Fruit fly (Drosophila melanogaster): ENCODE data around the gene Chc.

Gene Chc

dm6 chrX:15866799-15867412 lies 31.6 kb upstream of the Chc start:
- TF ChIP-seq B-H2 (GFP tag; optimal IDR thresholded peaks at IDR 0.05) (no peak), Atf6 (GFP tag; IDR thresholded peaks at IDR 0.05) (no peak), sim (GFP tag; IDR thresholded peaks at IDR 0.05) (no peak), CG7357 (GFP tag; IDR thresholded peaks at IDR 0.05) (no peak), gcm2 (GFP tag; optimal IDR thresholded peaks at IDR 0.05) (no peak), CG12104 (GFP tag; optimal IDR thresholded peaks at IDR 0.05) (no peak), corto (GFP tag; optimal IDR thresholded peaks at IDR 0.05) (no peak), ERR (GFP tag; optimal IDR thresholded peaks at IDR 0.05) (no peak), Dll (GFP tag; IDR thresholded peaks at IDR 0.05; ENCODE audit: partially characterized antibody) (peak; percentile 47; the same call in 2 of the 4 replicates), CG10267 (tag; optimal IDR thresholded peaks at IDR 0.05) (peak; percentile 8), Scr (GFP tag; IDR thresholded peaks at IDR 0.05; ENCODE audit: partially characterized antibody) (peak; percentile 50), CG6175 (GFP tag; IDR thresholded peaks at IDR 0.05) (no peak), CG3726 (GFP tag; IDR thresholded peaks at IDR 0.05) (no peak), CG15011 (GFP tag; optimal IDR thresholded peaks at IDR 0.05) (no peak), CG4328 (GFP tag; optimal IDR thresholded peaks at IDR 0.05) (no peak), CG18764 (GFP tag; optimal IDR thresholded peaks at IDR 0.05) (no peak), Aef1 (GFP tag; IDR thresholded peaks at IDR 0.05) (no peak), unc-4 (GFP tag; IDR thresholded peaks at IDR 0.05; ENCODE audit: partially characterized antibody) (0 out of 2 replicates have a peak, but pooled peaks have one; percentile 41), pros (GFP tag; optimal IDR thresholded peaks at IDR 0.05) (no peak), eyg (GFP tag; optimal IDR thresholded peaks at IDR 0.05) (no peak), amos (GFP tag; IDR thresholded peaks at IDR 0.05; ENCODE audit: partially characterized antibody) (no peak; the same call in 1 of the 2 replicates), Xbp1 (GFP tag; optimal IDR thresholded peaks at IDR 0.05) (no peak), CG11093 (GFP tag; IDR thresholded peaks at IDR 0.05) (no peak), CG16813 (GFP tag; IDR thresholded peaks at IDR 0.05; ENCODE audit: partially characterized antibody) (no peak), Camta (GFP tag; optimal IDR thresholded peaks at IDR 0.05) (no peak), wdn (GFP tag; IDR thresholded peaks at IDR 0.05) (no peak), Xrp1 (GFP tag; IDR thresholded peaks at IDR 0.05) (no peak), wek (GFP tag; optimal IDR thresholded peaks at IDR 0.05) (no peak), HmgD (GFP tag; optimal IDR thresholded peaks at IDR 0.05) (no peak), CG13775 (GFP tag; optimal IDR thresholded peaks at IDR 0.05) (no peak), HLHmδ (GFP tag; optimal IDR thresholded peaks at IDR 0.05) (no peak), CG2875 (GFP tag; optimal IDR thresholded peaks at IDR 0.05) (no peak), onecut (GFP tag; IDR thresholded peaks at IDR 0.05) (peak; percentile 8; the same call in 1 of the 2 replicates), Bdp1 (GFP tag; optimal IDR thresholded peaks at IDR 0.05) (no peak), CG4617 (GFP tag; optimal IDR thresholded peaks at IDR 0.05; ENCODE audit: borderline replicate concordance) (no peak), dan (GFP tag; IDR thresholded peaks at IDR 0.05) (no peak), dm (GFP tag; optimal IDR thresholded peaks at IDR 0.05) (no peak), Dp (GFP tag; optimal IDR thresholded peaks at IDR 0.05) (peak; percentile 74), chm (GFP tag; IDR thresholded peaks at IDR 0.05) (no peak), CG7987 (GFP tag; optimal IDR thresholded peaks at IDR 0.05) (no peak), CkIIα-i1 (GFP tag; IDR thresholded peaks at IDR 0.05) (no peak), Hr78 (GFP tag; optimal IDR thresholded peaks at IDR 0.05) (no peak), CG9609 (GFP tag; optimal IDR thresholded peaks at IDR 0.05) (no peak), CG1024 (GFP tag; IDR thresholded peaks at IDR 0.05) (no peak), CG6254 (GFP tag; optimal IDR thresholded peaks at IDR 0.05) (peak; percentile 37), CG3065 (GFP tag; optimal IDR thresholded peaks at IDR 0.05) (no peak), NFAT (GFP tag; IDR thresholded peaks at IDR 0.05) (no peak), hbn (GFP tag; IDR thresholded peaks at IDR 0.05; ENCODE audit: partially characterized antibody) (0 out of 2 replicates have a peak, but pooled peaks have one; percentile 11), Rfx (GFP tag; IDR thresholded peaks at IDR 0.05) (no peak), CG1529 (GFP tag; optimal IDR thresholded peaks at IDR 0.05) (no peak)

Data from whole organism, embryonic.